Worm (Caenorhabditis elegans) whole organism, young adult: ENCODE results near the gene gtap-2.

Experiments used
- F33H1.4 ChIP-seq: fragments of 200-800 bp; sonication (Bioruptor generic); IDR thresholded peaks from 2 replicates; pipeline ENCODE4 v1.3.6; 2022; ENCODE audit warnings: missing genetic modification reagents, missing genetic modification characterization, missing compliant biosample characterization
- F39B2.1 ChIP-seq: fragments of 200-800 bp; sonication (Bioruptor generic); IDR thresholded peaks from 2 replicates; pipeline ENCODE4 v1.3.6; 2022; ENCODE audit warnings: missing genetic modification reagents, missing genetic modification characterization, missing compliant biosample characterization
- F49E8.2 ChIP-seq: sonication (generic microtip); optimal IDR thresholded peaks from 3 replicates; lab custom pipeline; 2017; ENCODE audit warnings: missing genetic modification characterization, mild to moderate bottlenecking, missing compliant biosample characterization, antibody characterized with exemption, moderate library complexity; ENCODE audit not compliant: insufficient read depth
- Y53G8AR.9 ChIP-seq: fragments of 200-800 bp; sonication (Bioruptor generic); conservative IDR thresholded peaks from 2 replicates; pipeline ENCODE4 v1.3.6; 2022; ENCODE audit warnings: missing genetic modification reagents, missing genetic modification characterization, missing compliant biosample characterization
- ama-1 ChIP-seq, 3 experiments: fragments of 150-350 bp in 1 of 3; sonication (generic microtip) in 2 of 3; optimal IDR thresholded peaks; 2 replicates each; lab custom pipeline; 2014 to 2018; ENCODE audit warnings: missing biosample characterization in 2 of 3, missing genetic modification characterization in 2 of 3, missing genetic modification reagents in 2 of 3
- attf-6 ChIP-seq: fragments of 200-800 bp; sonication (Bioruptor generic); IDR thresholded peaks from 2 replicates; pipeline ENCODE4 v1.3.6; 2022; ENCODE audit warnings: missing genetic modification reagents, missing genetic modification characterization, missing compliant biosample characterization
- cebp-1 ChIP-seq, 2 experiments: fragments of 200-800 bp in 1 of 2; sonication (Bioruptor generic) in 1 of 2; sonication (generic microtip) in 1 of 2; IDR thresholded peaks in 1 of 2; optimal IDR thresholded peaks in 1 of 2; 2 replicates each; pipeline versions ENCODE4 v1.3.6 to Lab custom; 2017 to 2022; ENCODE audit warnings: missing compliant biosample characterization in 2 of 2, missing genetic modification characterization in 2 of 2, mild to moderate bottlenecking in 1 of 2, missing genetic modification reagents in 1 of 2, moderate library complexity in 1 of 2
- ceh-100 ChIP-seq: fragments of 200-800 bp; sonication (Bioruptor generic); IDR thresholded peaks from 2 replicates; pipeline ENCODE4 v1.3.6; 2022; ENCODE audit warnings: missing genetic modification reagents, missing genetic modification characterization, missing compliant biosample characterization
- ceh-79 ChIP-seq: sonication (generic microtip); optimal IDR thresholded peaks from 2 replicates; lab custom pipeline; 2017; ENCODE audit warnings: mild to moderate bottlenecking, missing genetic modification characterization, missing compliant biosample characterization
- chd-7 ChIP-seq: sonication (generic microtip); optimal IDR thresholded peaks from 2 replicates; lab custom pipeline; 2016; ENCODE audit warnings: mild to moderate bottlenecking, missing genetic modification characterization, moderate library complexity, missing compliant biosample characterization
- dox-1 ChIP-seq: fragments of 200-800 bp; sonication (Bioruptor generic); IDR thresholded peaks from 2 replicates; pipeline ENCODE4 v1.3.6; 2022; ENCODE audit warnings: missing genetic modification reagents, missing genetic modification characterization, missing compliant biosample characterization
- efl-1 ChIP-seq: fragments of 150-350 bp; optimal IDR thresholded peaks from 2 replicates; lab custom pipeline; 2014; ENCODE audit warnings: missing biosample characterization, missing genetic modification reagents, missing genetic modification characterization
- ets-4 ChIP-seq: fragments of 200-800 bp; sonication (Bioruptor generic); optimal IDR thresholded peaks from 2 replicates; lab custom pipeline; 2018; ENCODE audit warnings: mild to moderate bottlenecking, missing genetic modification characterization, missing compliant biosample characterization
- fkh-3 ChIP-seq: sonication (generic microtip); optimal IDR thresholded peaks from 2 replicates; lab custom pipeline; 2016; ENCODE audit warnings: mild to moderate bottlenecking, missing genetic modification characterization, missing compliant biosample characterization
- him-1 ChIP-seq: sonication (generic microtip); optimal IDR thresholded peaks from 2 replicates; lab custom pipeline; 2016; ENCODE audit warnings: missing genotype, missing genetic modification reagents, missing genetic modification characterization, missing compliant biosample characterization
- hlh-12 ChIP-seq: sonication (generic microtip); optimal IDR thresholded peaks from 2 replicates; lab custom pipeline; 2016; ENCODE audit warnings: missing genetic modification characterization, missing compliant biosample characterization
- hmg-1.2 ChIP-seq: fragments of 200-800 bp; sonication (Bioruptor generic); IDR thresholded peaks from 2 replicates; pipeline ENCODE4 v1.3.6; 2022; ENCODE audit warnings: missing genetic modification reagents, missing genetic modification characterization, missing compliant biosample characterization
- hrde-1 ChIP-seq: sonication (generic microtip); optimal IDR thresholded peaks from 2 replicates; lab custom pipeline; 2016; ENCODE audit warnings: missing genetic modification characterization, mild to moderate bottlenecking, missing compliant biosample characterization, moderate library complexity, missing genotype, missing genetic modification reagents, borderline replicate concordance
- lin-35 ChIP-seq, 3 experiments: fragments of 150-350 bp in 2 of 3; sonication (generic microtip) in 1 of 3; optimal IDR thresholded peaks; 2 replicates each; lab custom pipeline; 2014 to 2018; ENCODE audit warnings: missing biosample characterization in 3 of 3, missing genetic modification characterization in 3 of 3, missing genetic modification reagents in 3 of 3
- lin-40 ChIP-seq: sonication (generic microtip); optimal IDR thresholded peaks from 2 replicates; lab custom pipeline; 2016; ENCODE audit warnings: missing genetic modification characterization, mild to moderate bottlenecking, missing compliant biosample characterization, missing genotype, missing genetic modification reagents
- lin-54 ChIP-seq: fragments of 200-800 bp; sonication (Bioruptor generic); optimal IDR thresholded peaks from 2 replicates; lab custom pipeline; 2018; ENCODE audit warnings: mild to moderate bottlenecking, missing genetic modification characterization, missing compliant biosample characterization
- lsl-1 ChIP-seq: fragments of 200-800 bp; sonication (Bioruptor generic); optimal IDR thresholded peaks from 2 replicates; lab custom pipeline; 2018; ENCODE audit warnings: mild to moderate bottlenecking, missing genetic modification characterization, moderate library complexity, missing compliant biosample characterization
- madf-6 ChIP-seq: fragments of 200-800 bp; sonication (Bioruptor generic); IDR thresholded peaks from 2 replicates; pipeline ENCODE4 v1.3.6; 2022; ENCODE audit warnings: missing genetic modification reagents, missing genetic modification characterization, missing compliant biosample characterization
- madf-8 ChIP-seq: fragments of 200-800 bp; sonication (Bioruptor generic); conservative IDR thresholded peaks from 2 replicates; pipeline ENCODE4 v1.3.6; 2022; ENCODE audit warnings: missing genetic modification reagents, missing genetic modification characterization, missing compliant biosample characterization
- mcd-1 ChIP-seq: fragments of 200-800 bp; sonication (Bioruptor generic); IDR thresholded peaks from 2 replicates; pipeline ENCODE4 v1.3.6; 2022; ENCODE audit warnings: missing genetic modification reagents, missing genetic modification characterization, missing compliant biosample characterization
- nfyb-1 ChIP-seq: fragments of 200-800 bp; sonication (Bioruptor generic); IDR thresholded peaks from 2 replicates; pipeline ENCODE4 v1.3.6; 2022; ENCODE audit warnings: missing genetic modification reagents, missing genetic modification characterization, missing compliant biosample characterization
- nhr-120 ChIP-seq: fragments of 200-800 bp; sonication (Bioruptor generic); IDR thresholded peaks from 2 replicates; pipeline ENCODE4 v1.3.6; 2022; ENCODE audit warnings: missing genetic modification characterization, missing compliant biosample characterization
- nhr-80 ChIP-seq: sonication (generic microtip); optimal IDR thresholded peaks from 2 replicates; lab custom pipeline; 2016; ENCODE audit warnings: missing genetic modification characterization, missing compliant biosample characterization
- pbrm-1 ChIP-seq: fragments of 200-800 bp; sonication (Bioruptor generic); IDR thresholded peaks from 2 replicates; pipeline ENCODE4 v1.3.6; 2022; ENCODE audit warnings: missing genetic modification reagents, missing genetic modification characterization, missing compliant biosample characterization
- rcor-1 ChIP-seq: fragments of 200-800 bp; sonication (Bioruptor generic); IDR thresholded peaks from 2 replicates; pipeline ENCODE4 v1.3.6; 2022; ENCODE audit warnings: missing genetic modification reagents, missing genetic modification characterization, missing compliant biosample characterization
- repo-1 ChIP-seq: sonication (generic microtip); optimal IDR thresholded peaks from 2 replicates; lab custom pipeline; 2017; ENCODE audit warnings: mild to moderate bottlenecking, missing genetic modification characterization, missing compliant biosample characterization
- sdz-38 ChIP-seq: sonication (generic microtip); optimal IDR thresholded peaks from 2 replicates; lab custom pipeline; 2016; ENCODE audit warnings: missing genotype, missing genetic modification characterization, missing compliant biosample characterization
- snpc-3.4 ChIP-seq: sonication (generic microtip); optimal IDR thresholded peaks from 2 replicates; lab custom pipeline; 2017; ENCODE audit warnings: missing genetic modification characterization, mild to moderate bottlenecking, missing compliant biosample characterization, antibody characterized with exemption, moderate library complexity, missing genotype, missing genetic modification reagents
- snpc-4 ChIP-seq, 5 experiments: fragments of 150-350 bp in 1 of 5; sonication (generic microtip) in 4 of 5; optimal IDR thresholded peaks; 2 replicates each; lab custom pipeline; 2014 to 2018; ENCODE audit warnings: missing genetic modification characterization in 5 of 5, missing biosample characterization in 3 of 5, antibody characterized with exemption in 2 of 5, mild to moderate bottlenecking in 2 of 5, missing compliant biosample characterization in 2 of 5, missing genotype in 2 of 5, moderate library complexity in 2 of 5, missing genetic modification reagents in 1 of 5
- somi-1 ChIP-seq: fragments of 200-800 bp; sonication (Bioruptor generic); optimal IDR thresholded peaks from 2 replicates; lab custom pipeline; 2018; ENCODE audit warnings: mild to moderate bottlenecking, missing genetic modification characterization, missing compliant biosample characterization
- tbx-9 ChIP-seq: sonication (generic microtip); optimal IDR thresholded peaks from 2 replicates; lab custom pipeline; 2016; ENCODE audit warnings: borderline replicate concordance, missing genetic modification characterization, inconsistent platforms, missing compliant biosample characterization
- ztf-18 ChIP-seq: sonication (generic microtip); optimal IDR thresholded peaks from 2 replicates; lab custom pipeline; 2016; ENCODE audit warnings: missing genotype, mild to moderate bottlenecking, missing genetic modification characterization, missing compliant biosample characterization
- ztf-22 ChIP-seq: fragments of 200-800 bp; sonication (Bioruptor generic); optimal IDR thresholded peaks from 2 replicates; lab custom pipeline; 2018; ENCODE audit warnings: mild to moderate bottlenecking, missing genetic modification characterization, moderate library complexity, missing compliant biosample characterization
- ztf-26 ChIP-seq: sonication (generic microtip); optimal IDR thresholded peaks from 2 replicates; lab custom pipeline; 2017; ENCODE audit warnings: missing genetic modification characterization, missing compliant biosample characterization
- ztf-3 ChIP-seq: fragments of 200-800 bp; sonication (Bioruptor generic); optimal IDR thresholded peaks from 2 replicates; lab custom pipeline; 2018; ENCODE audit warnings: mild to moderate bottlenecking, missing genetic modification characterization, missing compliant biosample characterization
- ztf-6 ChIP-seq: fragments of 200-800 bp; sonication (Bioruptor generic); IDR thresholded peaks from 2 replicates; pipeline ENCODE4 v1.3.6; 2022; ENCODE audit warnings: missing genetic modification reagents, missing genetic modification characterization, missing compliant biosample characterization

The gtap-2 gene

ce11 chrIII:9817087-9817612 lies 8.8 kb downstream of the gtap-2 start, which contains the start of gene cnx-1:
Gene cnx-1 (minus strand): TSS chrIII:9817137.
- TF ChIP-seq snpc-3.4 (tag; lab: Kevin White, UChicago) (no peak), ceh-79 (tag; lab: Kevin White, UChicago) (no peak), ztf-22 (GFP tag; lab: Kevin White, UChicago) (no peak), nhr-80 (tag; lab: Kevin White, UChicago) (peak; percentile 2), pbrm-1 (GFP tag; lab: Robert Waterston, UW) (peak; percentile 42; the same call in 1 of the 2 replicates), rcor-1 (GFP tag; lab: Robert Waterston, UW) (0 out of 2 replicates have a peak, but pooled peaks have one; percentile 35), chd-7 (tag; lab: Kevin White, UChicago) (no peak), him-1 (no peak), cebp-1 (GFP tag; IDR thresholded peaks at IDR 0.05; lab: Robert Waterston, UW) (no peak), cebp-1 (tag; optimal IDR thresholded peaks at IDR 0.05; lab: Kevin White, UChicago) (peak; percentile 25), Y53G8AR.9 (GFP tag; lab: Robert Waterston, UW) (0 out of 2 replicates have a peak, but pooled peaks have one; percentile 15), dox-1 (GFP tag; lab: Robert Waterston, UW) (peak; percentile 8; the same call in 1 of the 2 replicates), snpc-4 (GFP tag; optimal IDR thresholded peaks at IDR 0.05; lab: Kevin White, UChicago) (no peak), snpc-4 (tag; optimal IDR thresholded peaks at IDR 0.05; lab: Kevin White, UChicago) (no peak), hlh-12 (tag; lab: Kevin White, UChicago) (no peak), ztf-6 (no peak), attf-6 (GFP tag; lab: Robert Waterston, UW) (no peak), hmg-1.2 (peak; percentile 37; the same call in 1 of the 2 replicates)

DNA sequence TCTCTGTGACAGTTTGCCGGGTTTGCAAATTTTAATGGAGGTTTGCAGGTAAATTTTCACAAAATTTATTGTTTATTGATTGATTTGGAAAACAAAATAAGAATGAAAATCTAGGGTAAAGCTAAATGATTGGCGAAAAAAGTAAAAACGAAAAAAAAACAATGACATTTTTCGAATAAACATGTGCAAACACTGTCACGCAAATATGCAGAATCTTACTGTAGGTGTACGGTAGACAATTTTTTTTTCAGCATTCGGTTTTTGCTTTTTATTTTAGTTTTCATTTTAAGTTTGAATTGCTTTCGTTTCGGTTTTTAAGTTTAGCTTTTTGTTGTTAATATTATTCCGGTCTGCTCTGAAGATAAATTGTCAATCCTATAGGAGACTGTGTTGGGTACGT lies 9.6 kb downstream of the gtap-2 start:
- TF ChIP-seq lin-54 (GFP tag; lab: Kevin White, UChicago) (peak; percentile 45), dox-1 (GFP tag; lab: Robert Waterston, UW) (peak; percentile 30; the same call in 1 of the 2 replicates), efl-1 (GFP tag; lab: Kevin White, UChicago) (peak; percentile 35), snpc-3.4 (tag; lab: Kevin White, UChicago) (peak; percentile 1), F33H1.4 (GFP tag; lab: Robert Waterston, UW) (peak; percentile 31), F49E8.2 (tag; lab: Kevin White, UChicago) (peak; percentile 26), madf-8 (GFP tag; lab: Robert Waterston, UW) (0 out of 2 replicates have a peak, but pooled peaks have one; percentile 24), lsl-1 (GFP tag; lab: Kevin White, UChicago) (peak; percentile 93), ceh-79 (tag; lab: Kevin White, UChicago) (no peak), madf-6 (GFP tag; lab: Robert Waterston, UW) (peak; percentile 60), tbx-9 (tag; lab: Kevin White, UChicago) (no peak)

DNA sequence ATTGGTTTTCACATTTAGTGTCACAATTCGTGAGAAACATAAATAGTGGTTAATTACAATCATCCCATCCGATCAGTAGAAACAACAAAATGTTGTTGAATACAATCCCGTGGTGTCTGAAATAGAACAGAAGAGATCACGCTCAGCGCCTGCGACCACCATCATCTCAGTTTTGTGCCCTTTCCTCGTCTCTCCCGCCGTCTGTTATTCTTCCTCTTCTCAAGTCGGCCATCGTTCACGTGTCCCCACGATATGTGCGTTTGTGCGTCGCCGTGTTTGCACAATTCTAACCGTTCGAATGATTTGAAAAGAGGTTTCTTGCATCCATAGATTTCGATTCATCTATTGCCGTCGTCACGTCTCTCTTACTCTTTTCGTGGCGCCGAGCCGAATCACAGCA lies 10.4 kb downstream of the gtap-2 start, which contains the start of gene panl-3:
Gene panl-3 (plus strand): TSS at position 294 of the 400 bp plus-strand sequence.
- no peak for TF ChIP-seq F39B2.1 (GFP tag; lab: Robert Waterston, UW)
- no peak for TF ChIP-seq sdz-38 (tag; lab: Kevin White, UChicago)
- TF ChIP-seq hrde-1: no peak
- TF ChIP-seq lin-35 (GFP tag; optimal IDR thresholded peaks at IDR 0.05; lab: Kevin White, UChicago): no peak
- TF ChIP-seq repo-1: no peak
- TF ChIP-seq fkh-3 (tag; lab: Kevin White, UChicago): no peak
- peak; percentile 36 for TF ChIP-seq somi-1 (GFP tag; lab: Kevin White, UChicago)
- TF ChIP-seq ceh-79 (tag; lab: Kevin White, UChicago): no peak
- no peak for TF ChIP-seq him-1
- peak; percentile 31 for TF ChIP-seq ztf-18
- no peak for TF ChIP-seq ets-4 (GFP tag; lab: Kevin White, UChicago)
- no peak for TF ChIP-seq ceh-100
- peak; percentile 46; the same call in 1 of the 2 replicates for TF ChIP-seq mcd-1 (GFP tag; lab: Robert Waterston, UW)
- no peak for TF ChIP-seq ztf-3
- 0 out of 2 replicates have a peak, but pooled peaks have one; percentile 18 for TF ChIP-seq nfyb-1 (GFP tag; lab: Robert Waterston, UW)
- peak; percentile 4 for TF ChIP-seq ztf-26
- TF ChIP-seq rcor-1 (GFP tag; lab: Robert Waterston, UW): peak; percentile 43; the same call in 1 of the 2 replicates
- peak; percentile 52 for TF ChIP-seq chd-7 (tag; lab: Kevin White, UChicago)
- no peak for TF ChIP-seq nhr-120
- 0 out of 2 replicates have a peak, but pooled peaks have one; percentile 26 for TF ChIP-seq dox-1 (GFP tag; lab: Robert Waterston, UW)
- peak; percentile 37 for TF ChIP-seq lin-40 (tag; lab: Kevin White, UChicago)
- TF ChIP-seq ama-1 (optimal IDR thresholded peaks at IDR 0.05; lab: Kevin White, UChicago): peak; percentile 22
- TF ChIP-seq ama-1 (GFP tag; optimal IDR thresholded peaks at IDR 0.05; lab: Kevin White, UChicago): no peak
